Worm (Caenorhabditis elegans) whole organism, L4 larva: ENCODE data around the gene mmaa-1.
"Not testable (repeated sequence)": the region's sequence is repeated elsewhere in the genome, so short reads cannot be mapped to it uniquely, and the experiment has no call there.

Experiments used
- F44E2.7 ChIP-seq: fragments of 200-800 bp; sonication (Bioruptor generic); IDR thresholded peaks from 2 replicates; pipeline ENCODE4 v2.1.2; 2022; ENCODE audit warnings: missing genetic modification characterization, missing compliant biosample characterization
- T20F7.1 ChIP-seq: fragments of 200-800 bp; sonication (Bioruptor generic); optimal IDR thresholded peaks from 2 replicates; lab custom pipeline; 2018; ENCODE audit warnings: mild to moderate bottlenecking, missing genetic modification characterization, missing compliant biosample characterization
- Y48G9A.11 ChIP-seq: fragments of 200-800 bp; sonication (Bioruptor generic); IDR thresholded peaks from 2 replicates; pipeline ENCODE4 v1.3.6; 2022; ENCODE audit warnings: missing genetic modification reagents, missing genetic modification characterization, missing compliant biosample characterization
- ceh-20 ChIP-seq: fragments of 200-800 bp; sonication (Bioruptor generic); IDR thresholded peaks from 2 replicates; pipeline ENCODE4 v1.3.6; 2022; ENCODE audit warnings: missing genetic modification reagents, missing genetic modification characterization, missing compliant biosample characterization
- ceh-82 ChIP-seq: sonication (generic microtip); optimal IDR thresholded peaks from 2 replicates; lab custom pipeline; 2017; ENCODE audit warnings: missing biosample characterization, missing genetic modification characterization
- ces-1 ChIP-seq: fragments of 150-350 bp; sonication (generic microtip); optimal IDR thresholded peaks from 4 replicates; lab custom pipeline; 2014; ENCODE audit warnings: missing biosample characterization, missing genetic modification reagents, missing genetic modification characterization
- daf-12 ChIP-seq: fragments of 150-350 bp; optimal IDR thresholded peaks from 2 replicates; lab custom pipeline; 2014; ENCODE audit warnings: missing biosample characterization, missing genetic modification reagents, missing genetic modification characterization
- daf-16 ChIP-seq, 3 experiments: sonication (generic microtip); optimal IDR thresholded peaks; 2 replicates each; lab custom pipeline; 2016 to 2017; ENCODE audit warnings: missing genetic modification characterization in 3 of 3, missing genetic modification reagents in 3 of 3, mild to moderate bottlenecking in 2 of 3, missing compliant biosample characterization in 2 of 3, missing biosample characterization in 1 of 3, moderate library complexity in 1 of 3
- daf-19 ChIP-seq: fragments of 200-800 bp; sonication (Bioruptor generic); conservative IDR thresholded peaks from 2 replicates; pipeline ENCODE4 v1.3.6; 2022; ENCODE audit warnings: missing genetic modification characterization, missing compliant biosample characterization
- egl-27 ChIP-seq: sonication (generic microtip); optimal IDR thresholded peaks from 3 replicates; lab custom pipeline; 2017; ENCODE audit warnings: missing biosample characterization, missing genetic modification reagents, missing genetic modification characterization
- gei-8 ChIP-seq: fragments of 200-800 bp; sonication (Bioruptor generic); optimal IDR thresholded peaks from 2 replicates; lab custom pipeline; 2018; ENCODE audit warnings: mild to moderate bottlenecking, missing genetic modification characterization, missing compliant biosample characterization
- hlh-30 ChIP-seq: sonication (generic microtip); optimal IDR thresholded peaks from 2 replicates; lab custom pipeline; 2017; ENCODE audit warnings: antibody characterized with exemption, mild to moderate bottlenecking, missing genetic modification characterization, missing compliant biosample characterization; ENCODE audit not compliant: insufficient read depth
- lin-1 ChIP-seq: fragments of 200-800 bp; sonication (Bioruptor generic); IDR thresholded peaks from 2 replicates; pipeline ENCODE4 v1.3.6; 2022; ENCODE audit warnings: missing genetic modification reagents, missing genetic modification characterization, missing compliant biosample characterization
- lin-15B ChIP-seq: fragments of 150-350 bp; sonication (generic microtip); optimal IDR thresholded peaks from 3 replicates; lab custom pipeline; 2014; ENCODE audit warnings: missing biosample characterization, missing genetic modification characterization
- lin-38 ChIP-seq: fragments of 200-800 bp; sonication (Bioruptor generic); IDR thresholded peaks from 2 replicates; pipeline ENCODE4 v1.3.6; 2022; ENCODE audit warnings: missing genetic modification reagents, missing genetic modification characterization, missing compliant biosample characterization
- madf-9 ChIP-seq: fragments of 200-800 bp; sonication (Bioruptor generic); conservative IDR thresholded peaks from 2 replicates; pipeline ENCODE4 v1.3.6; 2022; ENCODE audit warnings: missing genetic modification reagents, missing genetic modification characterization, missing compliant biosample characterization
- mes-2 ChIP-seq: sonication (generic microtip); optimal IDR thresholded peaks from 2 replicates; lab custom pipeline; 2016; ENCODE audit warnings: missing genotype, mild to moderate bottlenecking, missing genetic modification characterization, missing compliant biosample characterization; ENCODE audit not compliant: poor library complexity, severe bottlenecking
- mxl-2 ChIP-seq: fragments of 200-800 bp; sonication (Bioruptor generic); conservative IDR thresholded peaks from 2 replicates; pipeline ENCODE4 v1.3.6; 2022; ENCODE audit warnings: missing genetic modification reagents, missing genetic modification characterization, missing compliant biosample characterization
- nhr-10 ChIP-seq: fragments of 150-350 bp; optimal IDR thresholded peaks from 2 replicates; lab custom pipeline; 2014; ENCODE audit warnings: missing biosample characterization, missing genetic modification characterization
- nhr-41 ChIP-seq: fragments of 200-800 bp; sonication (Bioruptor generic); IDR thresholded peaks from 2 replicates; pipeline ENCODE4 v1.3.6; 2022; ENCODE audit warnings: missing genetic modification reagents, missing genetic modification characterization, missing compliant biosample characterization
- nhr-6 ChIP-seq: fragments of 150-350 bp; optimal IDR thresholded peaks from 2 replicates; lab custom pipeline; 2014; ENCODE audit warnings: missing biosample characterization, missing genetic modification characterization
- rbr-2 ChIP-seq: sonication (generic microtip); optimal IDR thresholded peaks from 2 replicates; lab custom pipeline; 2016; ENCODE audit warnings: missing genotype, missing genetic modification characterization, missing compliant biosample characterization
- saeg-2 ChIP-seq: fragments of 200-800 bp; sonication (Bioruptor generic); IDR thresholded peaks from 2 replicates; pipeline ENCODE4 v1.3.6; 2022; ENCODE audit warnings: missing genetic modification reagents, missing genetic modification characterization, missing compliant biosample characterization
- skn-1 ChIP-seq: fragments of 150-350 bp; optimal IDR thresholded peaks from 2 replicates; lab custom pipeline; 2014; ENCODE audit warnings: missing biosample characterization, missing genetic modification characterization
- tra-1 ChIP-seq: fragments of 200-800 bp; sonication (Bioruptor generic); IDR thresholded peaks from 2 replicates; pipeline ENCODE4 v1.3.6; 2022; ENCODE audit warnings: missing genetic modification reagents, missing genetic modification characterization, missing compliant biosample characterization
- unc-62 ChIP-seq, 3 experiments: fragments of 150-350 bp in 1 of 3; sonication (generic microtip); optimal IDR thresholded peaks in 2 of 3; peaks in 1 of 3; 1 replicate in 1 of 3; 2 replicates in 2 of 3; lab custom pipeline; 2014 to 2017; ENCODE audit warnings: missing biosample characterization in 3 of 3, missing genetic modification characterization in 3 of 3, missing genetic modification reagents in 3 of 3, missing genotype in 1 of 3
- zag-1 ChIP-seq: fragments of 150-350 bp; optimal IDR thresholded peaks from 2 replicates; lab custom pipeline; 2014; ENCODE audit warnings: missing biosample characterization, missing genetic modification characterization
- zfp-3 ChIP-seq: fragments of 200-800 bp; sonication (Bioruptor generic); conservative IDR thresholded peaks from 2 replicates; pipeline ENCODE4 v1.3.6; 2022; ENCODE audit warnings: missing genetic modification reagents, missing genetic modification characterization, missing compliant biosample characterization
- ztf-11 ChIP-seq: fragments of 150-350 bp; optimal IDR thresholded peaks from 2 replicates; lab custom pipeline; 2014; ENCODE audit warnings: missing biosample characterization, missing genetic modification characterization

mmaa-1 gene

ce11 chrII:7095970-7096369 lies 5.0 kb downstream of the mmaa-1 start:
- TF ChIP-seq gei-8 (GFP tag; lab: Kevin White, UChicago) (no peak), nhr-10 (tag; lab: Kevin White, UChicago) (no peak)

ce11 chrII:7093339-7093821 lies 7.6 kb downstream of the mmaa-1 start, which contains the start of gene T02G5.3:
TSS of gene T02G5.3 (plus strand) at chrII:7093389.
- TF ChIP-seq ces-1 (GFP tag; lab: Kevin White, UChicago) (no peak), gei-8 (GFP tag; lab: Kevin White, UChicago) (no peak), madf-9 (GFP tag; lab: Robert Waterston, UW) (no peak), skn-1 (tag; lab: Kevin White, UChicago) (no peak), rbr-2 (tag; lab: Kevin White, UChicago) (no peak), ceh-82 (tag; lab: Kevin White, UChicago) (no peak), lin-15B (tag; lab: Kevin White, UChicago) (no peak), daf-12 (tag; lab: Kevin White, UChicago) (no peak)

- TF ChIP-seq ztf-11 (tag; lab: Kevin White, UChicago) (no peak), egl-27 (tag; lab: Kevin White, UChicago) (no peak), nhr-6 (tag; lab: Kevin White, UChicago) (no peak), ceh-20 (GFP tag; lab: Robert Waterston, UW) (no peak), lin-38 (GFP tag; lab: Robert Waterston, UW) (no peak), zag-1 (no peak), mxl-2 (GFP tag; lab: Robert Waterston, UW) (no peak), Y48G9A.11 (GFP tag; lab: Robert Waterston, UW) (no peak), mes-2 (no peak)
These were observed 10.1 kb downstream of the mmaa-1 start for ce11 chrII:7090852-7091251.

DNA sequence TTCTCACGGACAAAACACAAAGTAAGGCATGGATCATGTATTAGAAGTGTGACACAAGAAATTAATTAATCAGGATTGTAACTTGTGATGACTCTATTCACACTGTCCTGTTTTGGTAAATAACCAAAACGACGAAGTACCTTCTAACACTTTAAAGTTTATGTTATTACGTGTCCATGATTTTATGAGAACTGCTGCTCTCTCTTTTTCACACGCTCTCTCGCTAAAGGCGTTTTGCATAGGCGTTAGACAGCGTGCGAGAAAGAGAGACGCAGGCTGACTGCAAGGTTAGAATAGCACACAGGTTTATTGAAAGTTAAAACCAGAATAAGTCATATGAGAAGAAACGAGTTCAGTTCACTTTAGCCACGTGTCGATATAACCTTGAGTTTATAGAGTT lies 10.9 kb downstream of the mmaa-1 start:
- TF ChIP-seq hlh-30 (tag; lab: Kevin White, UChicago), result peak; percentile 37
- no peak for TF ChIP-seq F44E2.7 (GFP tag; lab: Robert Waterston, UW)
- TF ChIP-seq, all 104 proteins: peak for 1

- peak in 1 of 2 experiments; percentile 67 for TF ChIP-seq unc-62 (GFP tag; optimal IDR thresholded peaks at IDR 0.05 in 1 of 2; lab: Kevin White, UChicago)
- not testable (repeated sequence) for TF ChIP-seq unc-62 (tag; optimal IDR thresholded peaks at IDR 0.05; lab: Kevin White, UChicago)
- TF ChIP-seq, all 104 proteins: peak for 1; not testable (repeated sequence) for 103
These were observed 12.7 kb downstream of the mmaa-1 start for ce11 chrII:7088283-7088682.

DNA sequence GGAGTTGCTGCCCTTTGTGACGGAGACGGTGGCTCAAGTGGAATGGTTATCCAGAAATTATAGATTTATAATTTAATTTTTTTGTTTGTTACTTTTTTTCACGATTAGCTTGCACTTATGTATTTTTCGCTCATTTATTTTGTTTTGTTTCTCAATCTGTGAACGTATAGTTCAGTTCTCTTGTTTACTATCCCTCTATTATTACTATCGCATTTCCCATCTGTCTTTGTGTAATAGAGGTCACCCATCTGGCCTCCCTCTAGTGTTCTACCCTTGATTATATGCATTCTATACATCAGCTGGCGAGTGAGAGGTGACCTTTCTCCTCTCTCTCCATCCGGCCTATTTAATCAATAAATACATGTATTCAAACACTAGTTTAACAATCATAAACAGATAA lies 16.9 kb downstream of the mmaa-1 start, which contains the start of the genes T02G5.14 and T02G5.15:
TSS of gene T02G5.14 (plus strand) at position 301 of the 400 bp plus-strand sequence.
TSS of gene T02G5.15 (plus strand) at position 301 of the 400 bp plus-strand sequence.
- peak in 1 of 2 experiments; percentile 21 for TF ChIP-seq daf-16 (GFP tag; optimal IDR thresholded peaks at IDR 0.05; lab: Kevin White, UChicago)
- not testable (repeated sequence) for TF ChIP-seq daf-16 (tag; optimal IDR thresholded peaks at IDR 0.05; lab: Kevin White, UChicago)

ce11 chrII:7075564-7076228 lies 25.3 kb downstream of the mmaa-1 start, which contains the start of gene T02G5.7:
TSS of gene T02G5.7 (plus strand) at chrII:7075614.
- TF ChIP-seq daf-16 (GFP tag; optimal IDR thresholded peaks at IDR 0.05; lab: Kevin White, UChicago) (peak in 1 of 2 experiments; percentile 39), daf-16 (tag; optimal IDR thresholded peaks at IDR 0.05; lab: Kevin White, UChicago) (no peak), daf-19 (GFP tag; lab: Robert Waterston, UW) (0 out of 2 replicates have a peak, but pooled peaks have one; percentile 53), tra-1 (GFP tag; lab: Robert Waterston, UW) (no peak), Y48G9A.11 (GFP tag; lab: Robert Waterston, UW) (0 out of 2 replicates have a peak, but pooled peaks have one; percentile 24), zfp-3 (0 out of 2 replicates have a peak, but pooled peaks have one; percentile 22), lin-38 (GFP tag; lab: Robert Waterston, UW) (peak; percentile 40), nhr-41 (GFP tag; lab: Robert Waterston, UW) (no peak), lin-1 (no peak), T20F7.1 (GFP tag; lab: Kevin White, UChicago) (no peak), saeg-2 (GFP tag; lab: Robert Waterston, UW) (0 out of 2 replicates have a peak, but pooled peaks have one; percentile 48), ces-1 (GFP tag; lab: Kevin White, UChicago) (no peak)
- TF ChIP-seq, all 104 proteins: peak for 6
